Worm (Caenorhabditis elegans): ENCODE data around the gene R144.10.
A peak's percentile ranks its signal among the peaks of the same experiment; 100 is the strongest.

Gene R144.10

ce11 chrIII:4962886-4963285, 39.2 kb downstream of the R144.10 start, which contains the start of gene C27F2.9 (continued):
- peak; percentile 82 for TF ChIP-seq nfya-1 (tag; optimal IDR thresholded peaks at IDR 0.05)
- no peak for TF ChIP-seq syd-9 (tag; optimal IDR thresholded peaks at IDR 0.05)
- TF ChIP-seq madf-2 (tag; optimal IDR thresholded peaks at IDR 0.05) = peak; percentile 31
- no peak for TF ChIP-seq T23F11.4 (GFP tag; optimal IDR thresholded peaks at IDR 0.05)
- TF ChIP-seq ceh-19 (GFP tag; optimal IDR thresholded peaks at IDR 0.05) = no peak
- no peak for TF ChIP-seq elt-4 (tag; optimal IDR thresholded peaks at IDR 0.05)
- TF ChIP-seq ceh-30 (tag; optimal IDR thresholded peaks at IDR 0.05) = peak; percentile 24
- TF ChIP-seq F13H6.1 (tag; optimal IDR thresholded peaks at IDR 0.05) = no peak
- no peak for TF ChIP-seq pha-4 (tag; optimal IDR thresholded peaks at IDR 0.05)
- TF ChIP-seq unc-55 (GFP tag; optimal IDR thresholded peaks at IDR 0.05) = peak; percentile 26
- no peak; the same call in 1 of the 2 replicates for TF ChIP-seq unc-3 (GFP tag; conservative IDR thresholded peaks at IDR 0.05)
- no peak for TF ChIP-seq unc-3 (tag; optimal IDR thresholded peaks at IDR 0.05)
- TF ChIP-seq ceh-22 (tag; optimal IDR thresholded peaks at IDR 0.05) = no peak
- peak; percentile 56 for TF ChIP-seq unc-42 (tag; optimal IDR thresholded peaks at IDR 0.05)
- peak; percentile 48 for TF ChIP-seq sox-2 (GFP tag; IDR thresholded peaks at IDR 0.05)
- TF ChIP-seq pax-1 (tag; optimal IDR thresholded peaks at IDR 0.05) = no peak

- no peak for TF ChIP-seq mec-3 (tag; optimal IDR thresholded peaks at IDR 0.05; ENCODE audit: borderline replicate concordance)
- TF ChIP-seq ceh-45 (GFP tag; IDR thresholded peaks at IDR 0.05) = no peak
- no peak for TF ChIP-seq ceh-31 (tag; optimal IDR thresholded peaks at IDR 0.05)
- TF ChIP-seq ttx-3 (tag; optimal IDR thresholded peaks at IDR 0.05) = no peak
- TF ChIP-seq ceh-48 (tag; optimal IDR thresholded peaks at IDR 0.05) = no peak
- no peak for TF ChIP-seq sdc-2 (tag; optimal IDR thresholded peaks at IDR 0.05)
- TF ChIP-seq ceh-6 (GFP tag; optimal IDR thresholded peaks at IDR 0.05) = no peak
- no peak for TF ChIP-seq fax-1 (tag; optimal IDR thresholded peaks at IDR 0.05)
- TF ChIP-seq unc-55 (GFP tag; optimal IDR thresholded peaks at IDR 0.05) = no peak
- no peak for TF ChIP-seq odd-2 (tag; optimal IDR thresholded peaks at IDR 0.05)
- TF ChIP-seq lim-6 (tag; optimal IDR thresholded peaks at IDR 0.05) = no peak
- no peak for TF ChIP-seq pros-1 (tag; optimal IDR thresholded peaks at IDR 0.05)
- no peak for TF ChIP-seq npax-4 (tag; optimal IDR thresholded peaks at IDR 0.05)
- TF ChIP-seq elt-4 (tag; optimal IDR thresholded peaks at IDR 0.05) = no peak
- TF ChIP-seq che-1 (tag; optimal IDR thresholded peaks at IDR 0.05) = no peak
These were observed 39.7 kb downstream of the R144.10 start, which contains the start of gene vps-22 for ce11 chrIII:4962393-4962792. vps-22 (minus strand) TSS chrIII:4962493.

- no peak for TF ChIP-seq hlh-15 (tag; optimal IDR thresholded peaks at IDR 0.05)
- no peak for TF ChIP-seq ceh-31 (tag; optimal IDR thresholded peaks at IDR 0.05)
- TF ChIP-seq pros-1 (tag; optimal IDR thresholded peaks at IDR 0.05) = no peak
- TF ChIP-seq C38D4.7 (GFP tag; optimal IDR thresholded peaks at IDR 0.05) = no peak
- TF ChIP-seq ttx-3 (tag; optimal IDR thresholded peaks at IDR 0.05) = no peak
- no peak for TF ChIP-seq syd-9 (tag; optimal IDR thresholded peaks at IDR 0.05)
- TF ChIP-seq pha-4 (tag; optimal IDR thresholded peaks at IDR 0.05) = no peak
- no peak for TF ChIP-seq ceh-34 (tag; optimal IDR thresholded peaks at IDR 0.05)
- no peak for TF ChIP-seq tbx-7 (tag; optimal IDR thresholded peaks at IDR 0.05)
- TF ChIP-seq ceh-30 (tag; optimal IDR thresholded peaks at IDR 0.05) = no peak
- TF ChIP-seq sox-4 (tag; optimal IDR thresholded peaks at IDR 0.05) = no peak
- TF ChIP-seq fkh-10 (GFP tag; optimal IDR thresholded peaks at IDR 0.05) = no peak
- no peak for TF ChIP-seq K09A11.1 (tag; optimal IDR thresholded peaks at IDR 0.05; ENCODE audit: insufficient read depth)
- no peak for TF ChIP-seq dmd-4 (tag; optimal IDR thresholded peaks at IDR 0.05; ENCODE audit: borderline replicate concordance)
- TF ChIP-seq rnt-1 (tag; optimal IDR thresholded peaks at IDR 0.05) = no peak
- TF ChIP-seq dve-1 (tag; optimal IDR thresholded peaks at IDR 0.05) = no peak
- TF ChIP-seq hlh-6 (tag; optimal IDR thresholded peaks at IDR 0.05) = no peak
- TF ChIP-seq pha-2 (tag; optimal IDR thresholded peaks at IDR 0.05) = no peak
- TF ChIP-seq pat-9 (tag; optimal IDR thresholded peaks at IDR 0.05) = no peak
- TF ChIP-seq hlh-13 (GFP tag; optimal IDR thresholded peaks at IDR 0.05) = no peak
These were observed 40.9 kb downstream of the R144.10 start for ce11 chrIII:4961281-4961680.

Measured in whole organism, late embryonic.